Fruit fly (Drosophila melanogaster) Kc167 (cell line): ENCODE data around the gene CG32984.

Source experiments
- Myc ChIP-seq: fragments of >200 bp; optimal IDR thresholded peaks from 2 replicates; lab custom pipeline; 2017; ENCODE audit warnings: missing external identifiers
- Sin3A ChIP-seq: fragments of >200 bp; optimal IDR thresholded peaks from 2 replicates; lab custom pipeline; 2018; ENCODE audit warnings: missing external identifiers
- h ChIP-seq: fragments of >200 bp; optimal IDR thresholded peaks from 3 replicates; lab custom pipeline; 2018; ENCODE audit warnings: missing external identifiers
- psq ChIP-seq: fragments of >200 bp; optimal IDR thresholded peaks from 2 replicates; lab custom pipeline; 2017; ENCODE audit warnings: missing external identifiers
- ttk ChIP-seq: sonication (Bioruptor generic); optimal IDR thresholded peaks from 2 replicates; lab custom pipeline; 2017; ENCODE audit warnings: missing external identifiers

DNA sequence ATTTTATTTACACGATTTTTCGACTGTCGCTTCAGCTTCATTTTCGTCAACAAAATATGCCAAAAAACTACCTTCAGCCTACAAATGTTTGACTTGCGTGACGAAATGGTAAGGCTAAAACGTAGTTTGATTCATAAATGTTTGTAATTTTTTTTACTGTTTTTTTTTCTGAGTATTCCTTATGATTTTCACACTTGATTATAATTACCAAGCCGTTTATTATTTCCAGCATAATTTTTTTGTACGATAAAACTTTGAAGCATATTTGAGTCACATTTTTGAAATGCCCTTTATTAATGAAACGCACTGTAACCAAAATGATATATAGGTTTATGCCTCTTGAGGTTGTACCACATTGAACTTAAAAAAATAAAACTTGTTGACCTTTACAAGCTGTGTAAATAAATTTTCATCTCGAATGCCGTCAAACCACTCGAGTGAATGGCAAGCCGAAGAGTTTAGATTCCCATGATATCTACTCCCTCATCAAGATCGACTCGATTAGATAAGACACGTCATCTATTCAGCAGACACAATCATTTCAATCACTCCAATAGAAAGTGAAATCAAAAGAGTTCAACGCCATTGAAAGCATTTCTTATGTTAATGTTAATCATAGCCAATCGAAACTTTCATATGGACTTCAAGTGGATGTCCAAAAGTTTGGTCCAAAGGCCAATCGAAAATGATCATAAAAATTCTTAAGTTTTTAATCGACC is 18.0 kb downstream of the CG32984 start:
- TF ChIP-seq Myc (no peak), Sin3A (no peak), psq (lab: Kevin White, UChicago) (no peak), ttk (lab: Kevin White, UChicago) (no peak), h (no peak)
